Worm (Caenorhabditis elegans): ENCODE measurements around the gene str-246.

str-246 gene

ce11 chrIII:11040606-11041005 is 36.9 kb upstream of the str-246 start:
- TF ChIP-seq drap-1 (GFP tag; optimal IDR thresholded peaks at IDR 0.05), result no peak
- no peak for TF ChIP-seq lin-32 (GFP tag; optimal IDR thresholded peaks at IDR 0.05)
- no peak for TF ChIP-seq M03D4.4 (tag; optimal IDR thresholded peaks at IDR 0.05)
- TF ChIP-seq ces-1 (GFP tag; optimal IDR thresholded peaks at IDR 0.05), result no peak
- TF ChIP-seq unc-62 (GFP tag; optimal IDR thresholded peaks at IDR 0.05), result no peak
- no peak for TF ChIP-seq nhr-28 (tag; optimal IDR thresholded peaks at IDR 0.05)
- TF ChIP-seq lsy-2 (tag; optimal IDR thresholded peaks at IDR 0.05), result no peak
- no peak for TF ChIP-seq pha-4 (tag; optimal IDR thresholded peaks at IDR 0.05)

- TF ChIP-seq M03D4.4 (tag; optimal IDR thresholded peaks at IDR 0.05), result no peak
- no peak for TF ChIP-seq nhr-28 (tag; optimal IDR thresholded peaks at IDR 0.05)
- TF ChIP-seq sptf-1 (tag; optimal IDR thresholded peaks at IDR 0.05), result no peak
- no peak for TF ChIP-seq elt-1 (tag; optimal IDR thresholded peaks at IDR 0.05; ENCODE audit: borderline replicate concordance, insufficient read depth)
- TF ChIP-seq nhr-12 (tag; optimal IDR thresholded peaks at IDR 0.05), result no peak
- no peak for TF ChIP-seq nhr-76 (tag; optimal IDR thresholded peaks at IDR 0.05)
- no peak for TF ChIP-seq ceh-39 (tag; optimal IDR thresholded peaks at IDR 0.05)
- TF ChIP-seq ztf-11 (tag; optimal IDR thresholded peaks at IDR 0.05), result no peak
- TF ChIP-seq zip-8 (tag; optimal IDR thresholded peaks at IDR 0.05), result no peak
Observed at ce11 chrIII:11045196-11045595, 32.3 kb upstream of the str-246 start.

DNA sequence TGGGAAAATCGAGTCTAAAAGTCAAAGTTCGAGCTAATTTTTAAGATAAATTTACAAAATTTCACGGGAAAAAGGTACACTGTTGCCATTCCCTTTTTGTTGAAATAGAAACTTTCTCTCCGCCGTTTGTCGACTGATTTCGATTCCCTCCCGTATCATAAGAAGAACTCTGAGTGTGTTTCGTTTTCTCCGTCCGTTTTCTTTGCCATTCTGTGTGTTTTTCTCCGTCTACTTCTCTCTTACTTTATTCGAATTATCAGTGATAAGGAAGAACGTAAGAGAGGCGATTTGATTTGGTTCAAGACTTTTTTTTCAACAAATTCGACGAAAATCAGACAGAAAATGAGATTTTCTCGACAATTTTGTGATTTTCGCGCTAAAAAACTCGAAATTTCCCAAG is 31.0 kb upstream of the str-246 start:
- TF ChIP-seq unc-120 (tag; optimal IDR thresholded peaks at IDR 0.05; ENCODE audit: poor library complexity, severe bottlenecking) (no peak), unc-62 (GFP tag; optimal IDR thresholded peaks at IDR 0.05) (no peak), ceh-39 (tag; optimal IDR thresholded peaks at IDR 0.05) (no peak), nhr-2 (tag; optimal IDR thresholded peaks at IDR 0.05) (no peak), flh-1 (GFP tag; optimal IDR thresholded peaks at IDR 0.05) (no peak)

- TF ChIP-seq snpc-4 (tag; optimal IDR thresholded peaks at IDR 0.05) (no peak), blmp-1 (tag; optimal IDR thresholded peaks at IDR 0.05) (no peak), unc-120 (tag; optimal IDR thresholded peaks at IDR 0.05; ENCODE audit: poor library complexity, severe bottlenecking) (no peak), pha-4 (tag; optimal IDR thresholded peaks at IDR 0.05) (no peak), lin-32 (GFP tag; optimal IDR thresholded peaks at IDR 0.05) (no peak), ztf-11 (tag; optimal IDR thresholded peaks at IDR 0.05) (no peak)
Observed at ce11 chrIII:11050658-11051118, 26.8 kb upstream of the str-246 start.

DNA sequence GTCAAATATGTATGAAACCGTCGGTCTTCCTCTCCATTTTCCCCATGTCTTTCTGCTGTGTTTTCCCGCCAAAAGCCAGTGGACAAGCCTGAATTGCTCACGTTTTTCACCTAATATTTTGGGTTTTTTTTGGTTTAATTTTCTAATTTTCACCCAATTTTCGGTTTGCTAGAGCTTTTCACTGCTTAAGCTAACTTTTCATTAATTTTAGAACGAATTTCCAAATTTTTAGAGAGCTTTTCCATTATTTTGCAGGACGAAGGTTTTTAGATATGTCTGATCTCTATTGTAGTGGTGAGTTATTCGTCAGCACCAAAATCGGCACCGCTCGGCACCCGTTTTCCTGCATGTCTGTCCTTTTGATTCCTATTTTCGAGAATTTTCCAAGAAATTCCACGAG is 23.9 kb upstream of the str-246 start:
- no peak for TF ChIP-seq drap-1 (GFP tag; optimal IDR thresholded peaks at IDR 0.05)
- TF ChIP-seq ceh-43 (GFP tag; optimal IDR thresholded peaks at IDR 0.05), result no peak
- no peak for TF ChIP-seq nhr-76 (tag; optimal IDR thresholded peaks at IDR 0.05)
- no peak for TF ChIP-seq lin-13 (tag; optimal IDR thresholded peaks at IDR 0.05)
- TF ChIP-seq pha-4 (tag; optimal IDR thresholded peaks at IDR 0.05), result no peak
- TF ChIP-seq ham-2 (GFP tag; optimal IDR thresholded peaks at IDR 0.05), result no peak

ce11 chrIII:11054032-11054431 is 23.5 kb upstream of the str-246 start:
- TF ChIP-seq sem-2 (GFP tag; optimal IDR thresholded peaks at IDR 0.05), result no peak
- TF ChIP-seq drap-1 (GFP tag; optimal IDR thresholded peaks at IDR 0.05), result no peak
- no peak for TF ChIP-seq tbx-8 (GFP tag; optimal IDR thresholded peaks at IDR 0.05)
- TF ChIP-seq mls-2 (tag; optimal IDR thresholded peaks at IDR 0.05), result no peak
- no peak for TF ChIP-seq bed-3 (GFP tag; optimal IDR thresholded peaks at IDR 0.05)
- TF ChIP-seq ceh-43 (GFP tag; optimal IDR thresholded peaks at IDR 0.05), result no peak
- TF ChIP-seq mab-5 (tag; optimal IDR thresholded peaks at IDR 0.05), result no peak
- TF ChIP-seq M03D4.4 (tag; optimal IDR thresholded peaks at IDR 0.05), result no peak
- no peak for TF ChIP-seq pha-4 (tag; optimal IDR thresholded peaks at IDR 0.05)
- no peak for TF ChIP-seq nhr-237 (tag; optimal IDR thresholded peaks at IDR 0.05)
